Fruit fly (Drosophila melanogaster): ENCODE results near the gene CG11069.

Gene CG11069

DNA sequence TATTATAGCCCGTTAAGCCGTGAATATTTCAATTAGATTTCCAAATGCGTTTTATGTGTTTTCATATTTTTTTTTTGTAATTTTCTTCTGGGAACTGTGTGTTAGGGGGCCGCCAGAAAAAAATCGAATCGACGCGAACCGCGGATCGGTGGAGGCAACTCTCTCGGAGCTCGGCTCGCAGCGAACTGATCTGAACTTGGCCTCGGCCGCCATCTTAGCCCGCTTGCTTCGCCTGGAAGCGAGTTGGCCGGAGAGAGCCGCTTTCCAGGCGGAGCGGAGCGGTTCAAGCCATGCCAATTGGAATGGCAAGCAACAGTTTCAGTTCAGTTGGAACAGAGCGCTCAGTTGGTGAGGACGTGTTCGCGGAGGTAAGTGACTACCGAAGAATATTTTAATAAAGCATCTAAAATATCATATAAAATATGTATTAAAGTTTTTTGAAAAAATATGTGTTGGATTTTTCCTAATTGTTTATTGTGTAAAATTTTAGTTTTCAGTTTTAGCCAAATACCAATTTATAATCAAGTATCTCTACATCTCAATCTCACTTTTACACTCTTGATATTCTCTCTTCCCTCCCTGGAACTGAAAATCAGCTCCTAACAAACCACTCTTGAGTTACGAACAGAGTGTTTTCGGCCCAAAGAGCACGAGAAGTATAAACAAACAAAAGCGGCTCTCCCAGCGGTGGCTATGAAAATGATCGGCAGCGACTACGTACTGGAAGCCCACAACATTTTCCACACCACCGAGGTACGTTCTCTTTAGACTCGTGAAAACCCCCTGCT, at the start of gene CG11069, which contains the start of gene CG31121:
Gene CG11069, plus strand, starts transcription at position 324 of the 788 bp plus-strand sequence.
Gene CG31121, minus strand, starts transcription at position 187 of the 788 bp plus-strand sequence.
- no peak for TF ChIP-seq noc (tag; optimal IDR thresholded peaks at IDR 0.05)

dm6 chr3R:24845148-24845547, 49.4 kb upstream of the CG11069 start:
- peak; percentile 56 for TF ChIP-seq noc (tag; optimal IDR thresholded peaks at IDR 0.05)

dm6 chr3R:24845952-24846848, 48.3 kb upstream of the CG11069 start:
- TF ChIP-seq noc (tag; optimal IDR thresholded peaks at IDR 0.05) = no peak

DNA sequence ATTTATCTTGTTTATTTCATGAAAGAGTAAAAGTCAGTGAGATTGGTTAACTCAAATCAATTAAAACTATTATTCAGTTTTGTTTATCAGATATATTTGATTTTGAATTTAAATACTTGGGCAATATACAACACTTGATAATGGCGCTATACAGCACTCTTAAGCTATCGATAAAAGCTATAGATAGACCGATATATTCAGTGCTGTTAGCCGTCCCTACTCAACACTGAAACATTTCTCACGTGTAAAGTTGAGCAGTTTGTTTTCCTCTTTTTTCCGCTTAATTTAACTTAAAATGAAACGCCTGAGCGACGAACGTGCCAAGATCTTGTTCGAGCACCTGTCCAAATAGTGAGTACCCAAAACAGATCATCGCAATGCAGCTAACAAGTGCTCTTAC, 44.1 kb upstream of the CG11069 start, which contains the start of gene CG7006:
Gene CG7006, plus strand, starts transcription at position 208 of the 400 bp plus-strand sequence.
- no peak for TF ChIP-seq noc (tag; optimal IDR thresholded peaks at IDR 0.05)

DNA sequence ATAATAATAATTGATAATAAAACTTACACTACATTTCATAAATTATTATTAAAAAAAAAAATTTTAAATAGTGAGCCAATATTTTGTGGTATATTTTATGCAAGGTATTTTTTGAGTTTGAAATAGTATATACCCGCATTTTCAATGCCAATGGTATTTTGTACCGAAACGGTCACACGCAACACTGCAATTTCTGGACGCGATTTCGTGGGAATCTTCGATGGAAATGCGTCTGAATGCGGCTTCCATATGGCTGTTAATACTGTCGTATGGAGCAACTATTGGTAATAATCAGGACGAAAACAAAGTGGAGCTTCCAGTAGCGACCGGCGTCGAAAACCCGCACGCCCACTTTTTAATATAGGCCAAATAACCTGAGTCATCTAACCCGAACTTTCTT, 43.1 kb upstream of the CG11069 start, which contains the start of gene Nct:
Gene Nct, plus strand, starts transcription at position 173 of the 400 bp plus-strand sequence.
- no peak for TF ChIP-seq noc (tag; optimal IDR thresholded peaks at IDR 0.05)

dm6 chr3R:24856143-24856542, 38.4 kb upstream of the CG11069 start, which contains the start of gene HDAC11:
Gene HDAC11, minus strand, starts transcription at chr3R:24856243.
- TF ChIP-seq noc (tag; optimal IDR thresholded peaks at IDR 0.05) = no peak

- no peak for TF ChIP-seq noc (tag; optimal IDR thresholded peaks at IDR 0.05)
Observed at dm6 chr3R:24857459-24857858, 37.1 kb upstream of the CG11069 start, which contains the start of gene CAH4. Gene CAH4, minus strand, starts transcription at chr3R:24857559.

DNA sequence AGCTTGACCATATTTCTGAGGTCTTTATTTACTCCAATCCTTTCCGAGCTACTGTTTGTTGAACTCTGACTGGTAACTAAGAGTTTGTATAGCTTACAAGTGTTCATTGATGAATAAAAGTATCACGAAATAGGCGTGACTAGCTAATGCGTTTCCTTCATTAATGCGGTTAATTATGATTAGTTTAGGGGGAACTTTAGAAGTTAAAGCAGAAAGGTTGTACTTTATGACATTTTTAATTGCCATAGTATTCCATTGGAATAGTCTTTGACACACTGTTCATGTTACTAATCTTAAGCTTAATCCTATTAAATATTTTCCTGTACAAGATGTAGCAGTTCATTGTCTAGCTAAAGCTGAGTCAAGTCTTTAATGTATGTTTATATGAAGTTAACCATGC, 34.8 kb upstream of the CG11069 start, which contains the start of gene ppk22:
Gene ppk22, minus strand, starts transcription at position 101 of the 400 bp plus-strand sequence.
- no peak for TF ChIP-seq noc (tag; optimal IDR thresholded peaks at IDR 0.05)

- TF ChIP-seq noc (tag; optimal IDR thresholded peaks at IDR 0.05) = no peak
Observed at dm6 chr3R:24860316-24860826, 34.2 kb upstream of the CG11069 start, which contains the start of gene CG13639. Gene CG13639, minus strand, starts transcription at chr3R:24860366.

dm6 chr3R:24862065-24862464, 32.5 kb upstream of the CG11069 start, which contains the start of gene CG13640:
Gene CG13640, minus strand, starts transcription at chr3R:24862165.
- TF ChIP-seq noc (tag; optimal IDR thresholded peaks at IDR 0.05) = no peak

DNA sequence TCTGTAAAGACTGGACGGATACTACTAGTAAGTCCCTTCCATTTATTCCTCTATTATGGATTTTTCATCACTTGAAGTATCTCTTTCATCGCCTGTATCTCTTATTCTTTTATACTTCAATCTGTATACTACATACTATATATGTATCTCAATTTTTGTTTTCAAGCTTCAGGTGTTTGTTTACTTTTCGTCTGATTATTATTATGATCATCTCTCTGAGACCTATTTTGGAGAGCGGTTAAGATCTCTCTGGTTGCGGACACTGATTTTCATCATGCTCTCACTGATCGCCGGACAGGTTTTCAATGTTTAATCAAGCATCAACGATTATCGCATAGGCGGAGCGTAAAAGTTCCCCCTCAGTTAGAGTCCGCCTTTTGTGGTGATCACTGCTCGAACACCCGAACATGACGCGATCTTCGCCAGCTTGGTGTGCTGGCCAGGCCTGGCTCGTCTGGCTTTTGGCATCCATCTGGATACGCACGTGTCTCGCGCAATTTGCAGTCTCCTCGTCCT, 31.9 kb upstream of the CG11069 start, which contains the start of gene CG7016:
Gene CG7016, plus strand, starts transcription at position 358 of the 516 bp plus-strand sequence.
- TF ChIP-seq noc (tag; optimal IDR thresholded peaks at IDR 0.05) = no peak

- no peak for TF ChIP-seq noc (tag; optimal IDR thresholded peaks at IDR 0.05)
Observed at dm6 chr3R:24863894-24864293, 30.6 kb upstream of the CG11069 start.

DNA sequence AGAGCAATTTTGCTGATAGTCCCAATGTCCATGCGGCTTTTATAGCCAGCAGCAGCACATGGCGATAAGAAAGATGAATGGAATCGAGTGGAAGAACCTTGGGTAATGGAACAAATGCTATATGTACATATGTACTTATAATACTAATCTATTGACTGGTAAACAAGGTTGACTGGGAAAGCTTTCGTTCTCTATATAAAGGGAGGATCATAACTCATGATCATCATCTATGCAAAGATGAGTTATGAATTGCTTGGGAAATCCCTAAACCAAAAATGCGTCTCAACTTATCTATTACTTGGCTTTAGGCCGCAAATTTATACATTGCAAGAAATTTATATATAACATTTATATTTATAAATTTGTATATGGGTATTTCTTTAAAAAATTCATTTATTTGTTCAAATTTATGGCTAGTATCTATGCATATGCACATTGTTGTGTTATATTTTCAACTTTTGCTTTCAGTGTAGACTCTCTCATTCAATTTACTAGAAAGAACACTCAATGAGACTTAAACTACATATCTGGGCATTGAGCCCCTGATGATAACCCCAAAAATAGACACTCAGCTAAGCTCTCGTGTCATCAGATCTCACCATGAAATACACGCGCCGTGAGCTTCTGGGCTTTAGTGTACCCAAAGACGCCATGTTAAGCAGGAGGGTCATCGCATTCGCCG, 29.7 kb upstream of the CG11069 start, which contains the start of the genes Srg1 and Elal:
Gene Srg1, minus strand, starts transcription at position 14 of the 682 bp plus-strand sequence.
Gene Elal, plus strand, starts transcription at position 632 of the 682 bp plus-strand sequence.
- peak; percentile 83 for TF ChIP-seq noc (tag; optimal IDR thresholded peaks at IDR 0.05)

dm6 chr3R:24866976-24867375, 27.6 kb upstream of the CG11069 start:
- TF ChIP-seq noc (tag; optimal IDR thresholded peaks at IDR 0.05) = no peak

- TF ChIP-seq noc (tag; optimal IDR thresholded peaks at IDR 0.05) = no peak
Observed at dm6 chr3R:24867956-24868355, 26.6 kb upstream of the CG11069 start.

All from whole organism, larva.